Worm (Caenorhabditis elegans) whole organism, mixed stage, embryonic: ENCODE data around the gene pgl-3.

ENCODE experiments used
- M03D4.4 ChIP-seq: sonication (generic microtip); optimal IDR thresholded peaks from 2 replicates; lab custom pipeline; 2017; ENCODE audit warnings: mild to moderate bottlenecking, missing genetic modification characterization, missing compliant biosample characterization
- bed-3 ChIP-seq: fragments of 200-800 bp; sonication (Bioruptor generic); optimal IDR thresholded peaks from 3 replicates; lab custom pipeline; 2018; ENCODE audit warnings: mild to moderate bottlenecking, missing genetic modification characterization, moderate library complexity, missing compliant biosample characterization
- blmp-1 ChIP-seq: fragments of 150-350 bp; optimal IDR thresholded peaks from 2 replicates; lab custom pipeline; 2014; ENCODE audit warnings: missing biosample characterization, missing genetic modification characterization
- ceh-39 ChIP-seq: fragments of 150-350 bp; optimal IDR thresholded peaks from 2 replicates; lab custom pipeline; 2014; ENCODE audit warnings: missing biosample characterization, missing genetic modification characterization
- ceh-43 ChIP-seq: fragments of 200-800 bp; sonication (Bioruptor generic); optimal IDR thresholded peaks from 2 replicates; lab custom pipeline; 2018; ENCODE audit warnings: mild to moderate bottlenecking, missing genetic modification characterization, moderate library complexity, missing compliant biosample characterization
- ceh-83 ChIP-seq: fragments of 200-800 bp; sonication (Bioruptor generic); optimal IDR thresholded peaks from 2 replicates; lab custom pipeline; 2018; ENCODE audit warnings: mild to moderate bottlenecking, missing genetic modification characterization, missing compliant biosample characterization
- ces-1 ChIP-seq: fragments of 150-350 bp; optimal IDR thresholded peaks from 2 replicates; lab custom pipeline; 2014; ENCODE audit warnings: missing biosample characterization, missing genetic modification reagents, missing genetic modification characterization
- cnd-1 ChIP-seq: fragments of 200-800 bp; sonication (Bioruptor generic); optimal IDR thresholded peaks from 2 replicates; lab custom pipeline; 2018; ENCODE audit warnings: mild to moderate bottlenecking, missing genetic modification characterization, missing compliant biosample characterization
- drap-1 ChIP-seq: fragments of 200-800 bp; sonication (Bioruptor generic); optimal IDR thresholded peaks from 3 replicates; lab custom pipeline; 2018; ENCODE audit warnings: mild to moderate bottlenecking, missing genetic modification characterization, missing compliant biosample characterization
- elt-1 ChIP-seq: sonication (generic microtip); optimal IDR thresholded peaks from 2 replicates; lab custom pipeline; 2017; ENCODE audit warnings: missing genetic modification characterization, mild to moderate bottlenecking, missing compliant biosample characterization, antibody characterized with exemption, moderate library complexity, borderline replicate concordance; ENCODE audit not compliant: insufficient read depth
- elt-3 ChIP-seq: fragments of 150-350 bp; optimal IDR thresholded peaks from 2 replicates; lab custom pipeline; 2014; ENCODE audit warnings: missing biosample characterization, missing genetic modification characterization
- flh-1 ChIP-seq: fragments of 200-800 bp; sonication (Bioruptor generic); optimal IDR thresholded peaks from 2 replicates; lab custom pipeline; 2018; ENCODE audit warnings: mild to moderate bottlenecking, missing genetic modification characterization, moderate library complexity, missing compliant biosample characterization
- ham-2 ChIP-seq: fragments of 200-800 bp; sonication (Bioruptor generic); optimal IDR thresholded peaks from 2 replicates; lab custom pipeline; 2018; ENCODE audit warnings: mild to moderate bottlenecking, missing genetic modification characterization, missing compliant biosample characterization
- hlh-1 ChIP-seq: fragments of 150-350 bp; optimal IDR thresholded peaks from 2 replicates; lab custom pipeline; 2014; ENCODE audit warnings: missing biosample characterization, missing genetic modification reagents, missing genetic modification characterization
- lin-13 ChIP-seq: fragments of 150-350 bp; optimal IDR thresholded peaks from 2 replicates; lab custom pipeline; 2014; ENCODE audit warnings: missing biosample characterization, missing genetic modification characterization
- lin-32 ChIP-seq: fragments of 200-800 bp; sonication (Bioruptor generic); optimal IDR thresholded peaks from 2 replicates; lab custom pipeline; 2018; ENCODE audit warnings: mild to moderate bottlenecking, missing genetic modification characterization, missing compliant biosample characterization
- lsy-2 ChIP-seq: fragments of 150-350 bp; optimal IDR thresholded peaks from 2 replicates; lab custom pipeline; 2014; ENCODE audit warnings: missing biosample characterization, missing genetic modification characterization
- mab-5 ChIP-seq: fragments of 150-350 bp; optimal IDR thresholded peaks from 2 replicates; lab custom pipeline; 2014; ENCODE audit warnings: missing biosample characterization, missing genetic modification characterization
- mep-1 ChIP-seq: fragments of 150-350 bp; optimal IDR thresholded peaks from 2 replicates; lab custom pipeline; 2017; ENCODE audit warnings: missing biosample characterization, missing genetic modification reagents, missing genetic modification characterization, inconsistent platforms
- mls-2 ChIP-seq: sonication (generic microtip); optimal IDR thresholded peaks from 2 replicates; lab custom pipeline; 2016; ENCODE audit warnings: mild to moderate bottlenecking, missing genetic modification characterization, moderate library complexity, missing compliant biosample characterization
- nhr-12 ChIP-seq: fragments of 150-350 bp; optimal IDR thresholded peaks from 2 replicates; lab custom pipeline; 2014; ENCODE audit warnings: missing biosample characterization, missing genetic modification characterization
- nhr-2 ChIP-seq: fragments of 150-350 bp; optimal IDR thresholded peaks from 2 replicates; lab custom pipeline; 2014; ENCODE audit warnings: missing biosample characterization, missing genetic modification characterization
- nhr-237 ChIP-seq: fragments of 150-350 bp; optimal IDR thresholded peaks from 2 replicates; lab custom pipeline; 2014; ENCODE audit warnings: missing biosample characterization, missing genetic modification characterization
- nhr-28 ChIP-seq: fragments of 150-350 bp; optimal IDR thresholded peaks from 2 replicates; lab custom pipeline; 2014; ENCODE audit warnings: missing biosample characterization, missing genetic modification characterization
- nhr-76 ChIP-seq: sonication (generic microtip); optimal IDR thresholded peaks from 2 replicates; lab custom pipeline; 2017; ENCODE audit warnings: missing biosample characterization, missing genetic modification characterization
- pha-4 ChIP-seq: fragments of 150-350 bp; optimal IDR thresholded peaks from 2 replicates; lab custom pipeline; 2018; ENCODE audit warnings: missing biosample characterization, missing genetic modification reagents, missing genetic modification characterization
- sem-2 ChIP-seq: fragments of 200-800 bp; sonication (Bioruptor generic); optimal IDR thresholded peaks from 2 replicates; lab custom pipeline; 2018; ENCODE audit warnings: mild to moderate bottlenecking, missing genetic modification characterization, missing compliant biosample characterization
- snpc-4 ChIP-seq: fragments of 150-350 bp; optimal IDR thresholded peaks from 2 replicates; lab custom pipeline; 2014; ENCODE audit warnings: missing biosample characterization, missing genetic modification characterization
- sptf-1 ChIP-seq: sonication (generic microtip); optimal IDR thresholded peaks from 2 replicates; lab custom pipeline; 2017; ENCODE audit warnings: mild to moderate bottlenecking, missing genetic modification characterization, moderate library complexity, missing compliant biosample characterization
- tbx-8 ChIP-seq: fragments of 200-800 bp; sonication (Bioruptor generic); optimal IDR thresholded peaks from 2 replicates; lab custom pipeline; 2018; ENCODE audit warnings: mild to moderate bottlenecking, missing genetic modification characterization, moderate library complexity, missing compliant biosample characterization
- unc-120 ChIP-seq: sonication (generic microtip); optimal IDR thresholded peaks from 2 replicates; lab custom pipeline; 2017; ENCODE audit warnings: missing genetic modification characterization, missing compliant biosample characterization; ENCODE audit not compliant: poor library complexity, severe bottlenecking
- unc-39 ChIP-seq: fragments of 150-350 bp; optimal IDR thresholded peaks from 2 replicates; lab custom pipeline; 2014; ENCODE audit warnings: missing biosample characterization, missing genetic modification characterization
- unc-62 ChIP-seq: fragments of 150-350 bp; optimal IDR thresholded peaks from 2 replicates; lab custom pipeline; 2014; ENCODE audit warnings: missing biosample characterization, missing genetic modification reagents, missing genetic modification characterization
- zip-8 ChIP-seq: fragments of 150-350 bp; optimal IDR thresholded peaks from 2 replicates; lab custom pipeline; 2014; ENCODE audit warnings: missing biosample characterization, missing genetic modification characterization
- ztf-11 ChIP-seq: fragments of 150-350 bp; optimal IDR thresholded peaks from 2 replicates; lab custom pipeline; 2014; ENCODE audit warnings: missing biosample characterization, missing genetic modification characterization

pgl-3 gene

DNA sequence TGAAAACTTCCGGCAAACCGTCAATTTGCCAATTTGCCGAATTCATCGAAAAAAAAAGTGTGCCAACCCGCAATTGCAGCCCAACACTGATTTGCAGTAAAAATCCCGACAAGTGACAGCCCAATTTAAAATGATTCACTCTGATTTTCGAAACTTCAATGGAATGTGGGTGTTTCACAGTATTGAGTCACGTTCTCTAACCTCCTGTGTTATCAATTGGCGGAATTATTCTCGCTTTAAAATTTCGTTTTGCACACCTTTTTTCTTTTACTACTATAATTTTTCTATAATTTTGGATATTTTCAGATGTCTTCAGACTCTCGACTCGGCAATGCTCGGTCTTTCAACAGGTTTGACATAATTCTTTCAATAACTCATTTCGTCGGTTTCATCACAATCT, 33.5 kb upstream of the pgl-3 start, which contains the start of gene F39G3.5:
Gene F39G3.5 (plus strand): TSS at position 301 of the 400 bp plus-strand sequence.
- no peak for TF ChIP-seq unc-120 (tag; lab: Kevin White, UChicago)
- TF ChIP-seq lsy-2, result no peak
- no peak for TF ChIP-seq nhr-237
- no peak for TF ChIP-seq unc-39
- TF ChIP-seq unc-62, result no peak
- no peak for TF ChIP-seq pha-4 (tag; lab: Kevin White, UChicago)
- TF ChIP-seq blmp-1 (tag; lab: Kevin White, UChicago), result no peak
- no peak for TF ChIP-seq sptf-1
- TF ChIP-seq ztf-11 (tag; lab: Kevin White, UChicago), result no peak
- TF ChIP-seq ces-1, result no peak
- no peak for TF ChIP-seq cnd-1 (tag; lab: Kevin White, UChicago)
- TF ChIP-seq tbx-8 (GFP tag; lab: Kevin White, UChicago), result no peak
- TF ChIP-seq nhr-12 (tag; lab: Kevin White, UChicago), result no peak
- TF ChIP-seq lin-32 (GFP tag; lab: Kevin White, UChicago), result no peak
- TF ChIP-seq nhr-76 (tag; lab: Kevin White, UChicago), result no peak
- TF ChIP-seq M03D4.4 (tag; lab: Kevin White, UChicago), result no peak
- no peak for TF ChIP-seq ceh-39 (tag; lab: Kevin White, UChicago)
- no peak for TF ChIP-seq nhr-2
- TF ChIP-seq lin-13, result no peak

DNA sequence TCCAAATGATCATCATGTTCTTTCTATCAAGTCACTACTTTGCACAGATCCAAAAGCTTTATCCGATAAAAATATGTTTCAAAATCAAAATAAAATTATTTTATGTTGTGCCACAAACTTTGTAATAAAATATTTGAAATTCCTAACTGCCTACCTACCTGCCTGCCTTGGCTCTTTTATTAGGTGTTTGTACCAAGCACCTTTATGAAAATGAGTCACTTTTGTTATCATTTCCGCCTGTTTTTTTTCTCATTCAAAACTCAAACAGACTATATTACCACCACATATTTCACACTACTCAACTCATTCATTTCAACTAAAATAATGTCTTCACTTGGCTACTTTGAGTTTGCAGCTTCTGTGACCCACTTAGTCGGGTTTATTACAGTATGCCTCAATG, 31.3 kb upstream of the pgl-3 start, which contains the start of gene F39G3.4:
Gene F39G3.4 (plus strand): TSS at position 301 of the 400 bp plus-strand sequence.
- TF ChIP-seq sem-2 (GFP tag; lab: Kevin White, UChicago) (no peak), blmp-1 (tag; lab: Kevin White, UChicago) (no peak), unc-39 (no peak), lsy-2 (no peak), nhr-12 (tag; lab: Kevin White, UChicago) (no peak), ztf-11 (tag; lab: Kevin White, UChicago) (no peak), ham-2 (GFP tag; lab: Kevin White, UChicago) (no peak), flh-1 (GFP tag; lab: Kevin White, UChicago) (no peak), nhr-2 (no peak)

DNA sequence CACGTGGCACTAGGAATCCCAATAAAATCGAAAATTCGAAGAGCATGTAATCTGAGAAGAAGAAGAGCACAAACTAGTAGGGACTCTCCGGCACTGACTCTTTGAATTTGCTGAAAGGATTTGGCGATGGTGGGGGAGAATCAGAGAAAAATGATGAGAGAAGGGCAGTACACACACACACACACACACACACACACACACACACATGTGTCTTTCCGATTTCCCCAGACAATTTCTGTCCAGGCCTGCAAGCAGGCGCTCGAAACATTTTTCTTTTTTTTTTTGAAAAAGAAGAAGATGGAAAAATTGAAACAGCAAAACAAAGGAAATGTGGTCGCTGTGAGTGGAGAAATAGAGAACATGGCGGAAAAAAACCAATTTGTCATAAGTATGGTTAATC, 25.7 kb upstream of the pgl-3 start, which contains the start of gene tig-2:
Gene tig-2 (minus strand): TSS at position 87 of the 400 bp plus-strand sequence.
- TF ChIP-seq M03D4.4 (tag; lab: Kevin White, UChicago) (peak; percentile 40), unc-120 (tag; lab: Kevin White, UChicago) (peak; percentile 18), elt-3 (tag; lab: Kevin White, UChicago) (no peak)

DNA sequence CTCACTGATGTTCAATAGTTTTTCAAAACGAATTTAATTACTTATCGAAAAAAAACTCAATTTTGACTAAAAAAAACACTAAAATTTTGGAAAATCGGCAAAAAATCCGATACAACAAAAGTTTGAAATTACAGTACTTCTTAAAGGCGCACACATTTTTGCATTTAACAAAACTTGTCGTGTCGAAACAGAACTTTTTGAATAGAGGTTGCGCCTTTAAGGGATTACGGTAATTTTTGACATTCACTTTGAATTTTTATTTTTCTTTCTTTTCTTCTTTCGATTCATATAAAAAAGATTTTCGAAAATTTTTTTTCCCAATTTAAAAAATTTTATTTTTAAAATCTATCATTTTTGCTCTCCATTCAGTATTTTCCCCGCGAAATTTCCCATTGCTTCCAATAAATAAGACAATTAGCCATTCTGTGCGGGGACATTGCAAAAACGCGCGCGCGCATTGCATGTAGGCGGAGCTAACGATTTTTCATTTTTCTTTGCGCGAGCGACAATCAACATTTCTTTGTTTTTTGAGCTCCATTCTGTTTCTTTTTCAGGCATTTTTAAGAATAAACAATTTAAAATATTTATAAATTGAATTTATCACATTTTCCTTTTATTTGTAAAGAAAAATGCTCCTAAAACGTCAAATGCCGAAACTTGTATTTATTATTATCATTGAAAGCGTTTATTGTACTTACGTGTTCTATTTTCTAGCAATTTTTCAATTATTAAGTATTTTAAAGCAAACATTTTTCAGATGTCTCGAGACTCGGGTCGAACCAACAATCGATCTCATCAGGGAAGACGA, 24.4 kb upstream of the pgl-3 start, which contains the start of gene F39G3.3:
Gene F39G3.3 (plus strand): TSS at position 758 of the 808 bp plus-strand sequence.
- TF ChIP-seq blmp-1 (tag; lab: Kevin White, UChicago) (peak; percentile 72), mep-1 (tag; lab: Kevin White, UChicago) (peak; percentile 85), nhr-28 (tag; lab: Kevin White, UChicago) (no peak), lsy-2 (peak; percentile 65), unc-39 (peak; percentile 31), lin-13 (peak; percentile 68), cnd-1 (tag; lab: Kevin White, UChicago) (peak; percentile 80), nhr-12 (tag; lab: Kevin White, UChicago) (no peak), zip-8 (no peak), ceh-43 (GFP tag; lab: Kevin White, UChicago) (peak; percentile 95), drap-1 (GFP tag; lab: Kevin White, UChicago) (peak; percentile 81), flh-1 (GFP tag; lab: Kevin White, UChicago) (peak; percentile 47), bed-3 (GFP tag; lab: Kevin White, UChicago) (peak; percentile 77), lin-32 (GFP tag; lab: Kevin White, UChicago) (peak; percentile 58), elt-3 (tag; lab: Kevin White, UChicago) (no peak), elt-1 (tag; lab: Kevin White, UChicago) (peak; percentile 39), ceh-83 (peak; percentile 87), ham-2 (GFP tag; lab: Kevin White, UChicago) (peak; percentile 81), mls-2 (tag; lab: Kevin White, UChicago) (peak; percentile 93), hlh-1 (tag; lab: Kevin White, UChicago) (peak; percentile 87), M03D4.4 (tag; lab: Kevin White, UChicago) (peak; percentile 92), unc-120 (tag; lab: Kevin White, UChicago) (peak; percentile 79), pha-4 (tag; lab: Kevin White, UChicago) (peak; percentile 2), sptf-1 (peak; percentile 95), unc-62 (peak; percentile 5), sem-2 (GFP tag; lab: Kevin White, UChicago) (peak; percentile 67), nhr-76 (tag; lab: Kevin White, UChicago) (peak; percentile 35), ztf-11 (tag; lab: Kevin White, UChicago) (peak; percentile 64), mab-5 (tag; lab: Kevin White, UChicago) (peak; percentile 82), ces-1 (peak; percentile 89), nhr-237 (no peak), tbx-8 (GFP tag; lab: Kevin White, UChicago) (peak; percentile 65), nhr-2 (peak; percentile 65), snpc-4 (no peak), ceh-39 (tag; lab: Kevin White, UChicago) (peak; percentile 11)
